Fruit fly (Drosophila melanogaster) whole organism, embryonic: ENCODE results near the gene Mis12.

Source experiments
- CG1647 ChIP-seq: fragments of 200-800 bp; sonication (Bioruptor generic); optimal IDR thresholded peaks from 3 replicates; lab custom pipeline; 2016; ENCODE audit warnings: missing biosample characterization, missing genetic modification characterization
- CG17361 ChIP-seq: fragments of 200-800 bp; sonication (Bioruptor generic); IDR thresholded peaks from 3 replicates; pipeline ENCODE4 v1.3.6; 2022; ENCODE audit warnings: missing biosample characterization, missing genetic modification characterization
- CG2875 ChIP-seq: fragments of 200-800 bp; sonication (Bioruptor generic); optimal IDR thresholded peaks from 2 replicates; lab custom pipeline; 2017; ENCODE audit warnings: missing biosample characterization, mild to moderate bottlenecking, missing genetic modification characterization, missing genetic modification reagents
- CG4328 ChIP-seq: fragments of 200-800 bp; sonication (Bioruptor generic); optimal IDR thresholded peaks from 3 replicates; lab custom pipeline; 2017; ENCODE audit warnings: missing biosample characterization, missing genetic modification reagents, missing genetic modification characterization
- Elba2 ChIP-seq: fragments of 200-800 bp; sonication (Bioruptor generic); optimal IDR thresholded peaks from 3 replicates; lab custom pipeline; 2016; ENCODE audit warnings: missing biosample characterization, missing genetic modification characterization
- HmgD ChIP-seq: fragments of 200-800 bp; sonication (Bioruptor generic); optimal IDR thresholded peaks from 3 replicates; lab custom pipeline; 2016; ENCODE audit warnings: missing biosample characterization, missing genetic modification characterization
- Hmx ChIP-seq: fragments of 200-800 bp; sonication (Bioruptor generic); optimal IDR thresholded peaks from 2 replicates; lab custom pipeline; 2016; ENCODE audit warnings: missing biosample characterization, missing genetic modification characterization
- Hr3 ChIP-seq: fragments of 200-800 bp; sonication (Bioruptor generic); optimal IDR thresholded peaks from 3 replicates; lab custom pipeline; 2016; ENCODE audit warnings: missing biosample characterization, missing genetic modification characterization
- ems ChIP-seq: fragments of 200-800 bp; sonication (Bioruptor generic); optimal IDR thresholded peaks from 3 replicates; lab custom pipeline; 2016; ENCODE audit warnings: missing biosample characterization, missing genetic modification characterization
- eyg ChIP-seq: fragments of 200-800 bp; sonication (Bioruptor generic); optimal IDR thresholded peaks from 3 replicates; lab custom pipeline; 2016; ENCODE audit warnings: missing biosample characterization, missing genetic modification characterization
- lov ChIP-seq, 2 experiments: fragments of 200-800 bp in 1 of 2; fragments of >200 bp in 1 of 2; sonication (Bioruptor generic) in 1 of 2; IDR thresholded peaks in 1 of 2; optimal IDR thresholded peaks in 1 of 2; 2 replicates in 1 of 2; 3 replicates in 1 of 2; pipeline versions ENCODE4 v1.3.6 to Lab custom; 2017 to 2022; ENCODE audit warnings: missing biosample characterization in 1 of 2, missing genetic modification characterization in 1 of 2
- unc-4 ChIP-seq: fragments of 200-800 bp; sonication (Bioruptor generic); IDR thresholded peaks from 2 replicates; pipeline ENCODE4 v1.3.6; 2022; ENCODE audit warnings: missing biosample characterization, missing genetic modification characterization; ENCODE audit not compliant: partially characterized antibody
- z ChIP-seq: fragments of 200-800 bp; sonication (Bioruptor generic); IDR thresholded peaks from 3 replicates; pipeline ENCODE4 v1.3.6; 2022; ENCODE audit warnings: missing biosample characterization, missing genetic modification characterization
- zf30C ChIP-seq: fragments of 200-800 bp; sonication (Bioruptor generic); optimal IDR thresholded peaks from 3 replicates; lab custom pipeline; 2018; ENCODE audit warnings: missing biosample characterization, mild to moderate bottlenecking, missing genetic modification characterization

- no peak for TF ChIP-seq lov (optimal IDR thresholded peaks at IDR 0.05; lab: Kevin White, UChicago)
- no peak for TF ChIP-seq lov (GFP tag; IDR thresholded peaks at IDR 0.05; lab: Robert Waterston, UW)
- TF ChIP-seq unc-4 (GFP tag; lab: Robert Waterston, UW): no peak
- TF ChIP-seq HmgD (GFP tag; lab: Kevin White, UChicago): no peak
- no peak for TF ChIP-seq Elba2 (GFP tag; lab: Kevin White, UChicago)
- TF ChIP-seq Hmx (GFP tag; lab: Kevin White, UChicago): no peak
- TF ChIP-seq z (GFP tag; lab: Robert Waterston, UW): no peak
- no peak for TF ChIP-seq CG4328
- TF ChIP-seq ems (GFP tag; lab: Kevin White, UChicago): no peak
- TF ChIP-seq Hr3: no peak
- no peak for TF ChIP-seq CG17361 (GFP tag; lab: Robert Waterston, UW)
- TF ChIP-seq CG1647 (GFP tag; lab: Kevin White, UChicago): no peak
- no peak for TF ChIP-seq CG2875 (GFP tag; lab: Kevin White, UChicago)
- TF ChIP-seq zf30C (GFP tag; lab: Kevin White, UChicago): no peak
- TF ChIP-seq eyg (GFP tag; lab: Kevin White, UChicago): no peak
These were observed 49.6 kb downstream of the Mis12 start for dm6 chr3L:6919213-6919612.
